Fruit fly (Drosophila melanogaster) S2 (cell line): ENCODE measurements around the gene Sec71.

ENCODE experiments used
- CG8478 ChIP-seq: fragments of >200 bp; optimal IDR thresholded peaks from 2 replicates; lab custom pipeline; 2018
- CTCF ChIP-seq, 2 experiments: fragments of >200 bp; optimal IDR thresholded peaks; 2 replicates each; lab custom pipeline; 2018

DNA sequence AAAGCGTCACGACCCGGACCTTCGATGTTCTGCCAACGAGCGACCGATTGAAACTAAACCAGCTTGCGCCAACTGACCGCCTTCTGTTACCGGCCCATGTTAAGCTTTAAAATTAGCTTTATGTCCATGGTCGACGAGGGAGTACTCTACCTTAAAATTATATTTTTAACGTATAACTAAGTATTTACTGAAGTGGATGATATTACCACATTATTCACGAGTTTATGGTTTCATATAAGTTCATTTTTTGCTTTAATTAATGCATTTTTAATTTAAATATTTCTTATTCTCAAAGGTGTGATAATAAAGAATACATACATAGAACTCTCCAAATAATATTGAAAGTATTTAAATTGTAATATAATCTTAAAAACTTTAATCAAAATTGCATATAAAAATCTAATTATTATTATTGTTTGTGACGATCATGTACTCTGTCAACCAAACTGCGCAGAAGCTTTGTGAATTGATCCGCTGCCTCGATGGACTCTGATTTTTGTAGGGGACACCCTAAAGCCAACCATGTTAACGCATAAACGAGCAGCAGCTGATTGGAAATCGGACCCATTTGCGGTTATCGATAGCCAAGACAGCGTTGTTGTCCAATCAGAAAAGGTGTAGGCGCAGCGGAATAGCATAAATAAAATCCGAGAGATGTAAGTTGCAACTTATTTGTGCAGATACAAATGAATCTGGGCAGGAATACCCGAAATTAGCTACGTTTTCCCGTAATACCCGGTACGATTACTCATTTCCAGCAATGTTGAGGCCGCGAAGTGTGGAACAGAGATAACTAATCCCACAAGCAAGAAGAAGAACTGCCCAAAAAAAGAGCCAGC is 13.0 kb upstream of the Sec71 start, which contains the start of the genes CG9008 and p38b:
- TF ChIP-seq CG8478 (lab: Kevin White, UChicago) (no peak), CTCF (optimal IDR thresholded peaks at IDR 0.05; lab: Kevin White, UChicago) (peak in 1 of 2 experiments; percentile 15)
